Worm (Caenorhabditis elegans): ENCODE results near the gene cah-2.
A peak's percentile ranks its signal among the peaks of the same experiment; 100 is the strongest.

Gene cah-2

ce11 chrII:7483009-7483408 is at the start of gene cah-2:
cah-2 (minus strand) TSS chrII:7483109.
- TF ChIP-seq ceh-82 (tag; optimal IDR thresholded peaks at IDR 0.05) (no peak), nhr-6 (tag; optimal IDR thresholded peaks at IDR 0.05) (no peak), nhr-237 (tag; optimal IDR thresholded peaks at IDR 0.05) (no peak), nhr-10 (tag; optimal IDR thresholded peaks at IDR 0.05) (no peak), Y55F3AM.14 (GFP tag; optimal IDR thresholded peaks at IDR 0.05) (no peak)

ce11 chrII:7531478-7531877 is 48.6 kb upstream of the cah-2 start:
- TF ChIP-seq sma-9 (GFP tag; optimal IDR thresholded peaks at IDR 0.05), result peak; percentile 54
- TF ChIP-seq sma-9 (tag; optimal IDR thresholded peaks at IDR 0.05), result no peak
- TF ChIP-seq nhr-25 (tag; optimal IDR thresholded peaks at IDR 0.05), result peak; percentile 29
- peak; percentile 51 for TF ChIP-seq nhr-21 (tag; optimal IDR thresholded peaks at IDR 0.05)
- TF ChIP-seq mab-5 (tag; optimal IDR thresholded peaks at IDR 0.05), result no peak

ce11 chrII:7530944-7531343 is 48.0 kb upstream of the cah-2 start, which contains the start of gene wrt-1:
wrt-1 (plus strand) TSS chrII:7530996.
- TF ChIP-seq nhr-21 (tag; optimal IDR thresholded peaks at IDR 0.05), result peak; percentile 12
- no peak for TF ChIP-seq nhr-6 (tag; optimal IDR thresholded peaks at IDR 0.05)
- TF ChIP-seq blmp-1 (tag; optimal IDR thresholded peaks at IDR 0.05; ENCODE audit: insufficient read depth), result peak; percentile 5
- TF ChIP-seq ceh-82 (tag; optimal IDR thresholded peaks at IDR 0.05), result no peak

- TF ChIP-seq ztf-11 (tag; optimal IDR thresholded peaks at IDR 0.05) (no peak), lin-13 (GFP tag; optimal IDR thresholded peaks at IDR 0.05) (peak; percentile 47), blmp-1 (tag; optimal IDR thresholded peaks at IDR 0.05; ENCODE audit: insufficient read depth) (peak; percentile 71), nhr-6 (tag; optimal IDR thresholded peaks at IDR 0.05) (peak; percentile 84), Y55F3AM.14 (GFP tag; optimal IDR thresholded peaks at IDR 0.05) (peak; percentile 69), nhr-12 (tag; optimal IDR thresholded peaks at IDR 0.05) (no peak), nhr-25 (tag; optimal IDR thresholded peaks at IDR 0.05) (peak; percentile 91), F13H6.1 (tag; optimal IDR thresholded peaks at IDR 0.05) (peak; percentile 95), alr-1 (tag; optimal IDR thresholded peaks at IDR 0.05) (no peak), zag-1 (tag; optimal IDR thresholded peaks at IDR 0.05) (peak; percentile 53), mbf-1 (tag; optimal IDR thresholded peaks at IDR 0.05) (no peak), unc-62 (GFP tag; optimal IDR thresholded peaks at IDR 0.05) (peak; percentile 18), egl-27 (tag; optimal IDR thresholded peaks at IDR 0.05) (peak; percentile 92), unc-55 (GFP tag; optimal IDR thresholded peaks at IDR 0.05) (peak; percentile 68), peb-1 (tag; optimal IDR thresholded peaks at IDR 0.05) (no peak), lsy-2 (tag; optimal IDR thresholded peaks at IDR 0.05) (peak; percentile 28 to 89), gmeb-1 (tag; optimal IDR thresholded peaks at IDR 0.05) (peak; percentile 62), mab-5 (tag; optimal IDR thresholded peaks at IDR 0.05) (peak; percentile 27), dmd-4 (tag; optimal IDR thresholded peaks at IDR 0.05) (no peak), sma-3 (GFP tag; optimal IDR thresholded peaks at IDR 0.05) (peak; percentile 97), C34F6.9 (tag; optimal IDR thresholded peaks at IDR 0.05) (peak; percentile 96), nhr-21 (tag; optimal IDR thresholded peaks at IDR 0.05) (peak; percentile 94), mdl-1 (tag; optimal IDR thresholded peaks at IDR 0.05) (peak; percentile 74 to 90), elt-1 (tag; optimal IDR thresholded peaks at IDR 0.05) (no peak), R02D3.7 (tag; optimal IDR thresholded peaks at IDR 0.05) (no peak), nhr-23 (tag; optimal IDR thresholded peaks at IDR 0.05) (no peak), skn-1 (tag; optimal IDR thresholded peaks at IDR 0.05) (peak; percentile 62), sem-4 (tag; optimal IDR thresholded peaks at IDR 0.05) (peak; percentile 79), snpc-4 (tag; optimal IDR thresholded peaks at IDR 0.05) (peak; percentile 18), ztf-4 (tag; optimal IDR thresholded peaks at IDR 0.05) (peak; percentile 84), sma-9 (GFP tag; optimal IDR thresholded peaks at IDR 0.05) (peak; percentile 98), sma-9 (tag; optimal IDR thresholded peaks at IDR 0.05) (peak; percentile 18), ZK546.5 (tag; optimal IDR thresholded peaks at IDR 0.05) (no peak), fos-1 (tag; optimal IDR thresholded peaks at IDR 0.05) (peak; percentile 87), crh-2 (tag; optimal IDR thresholded peaks at IDR 0.05) (peak; percentile 98), nhr-10 (tag; optimal IDR thresholded peaks at IDR 0.05) (peak; percentile 52), ceh-16 (tag; optimal IDR thresholded peaks at IDR 0.05) (no peak), nhr-129 (tag; optimal IDR thresholded peaks at IDR 0.05) (peak; percentile 93)
Observed at ce11 chrII:7529078-7529683, 46.3 kb upstream of the cah-2 start, which contains the start of gene ZK1290.5. ZK1290.5 (plus strand) TSS chrII:7529643.

Measured in whole organism, L2 larva.